Worm (Caenorhabditis elegans): ENCODE measurements around the gene csn-6.
A peak's percentile ranks its signal among the peaks of the same experiment; 100 is the strongest.

The csn-6 gene

ce11 chrIV:13289321-13289720 lies 11.3 kb upstream of the csn-6 start, which contains the start of gene Y67H2A.10 (continued):
- TF ChIP-seq nhr-237 (tag; optimal IDR thresholded peaks at IDR 0.05) (no peak), lin-13 (GFP tag; optimal IDR thresholded peaks at IDR 0.05) (no peak), Y75B8A.6 (GFP tag; IDR thresholded peaks at IDR 0.05) (no peak), nhr-6 (tag; optimal IDR thresholded peaks at IDR 0.05) (no peak), ztf-11 (tag; optimal IDR thresholded peaks at IDR 0.05) (no peak), nhr-111 (GFP tag; optimal IDR thresholded peaks at IDR 0.05) (no peak), ceh-28 (tag; optimal IDR thresholded peaks at IDR 0.05) (no peak), F44E2.7 (GFP tag; IDR thresholded peaks at IDR 0.05) (no peak), madf-5 (GFP tag; IDR thresholded peaks at IDR 0.05) (no peak), daf-19 (GFP tag; conservative IDR thresholded peaks at IDR 0.05) (no peak), ctbp-1 (GFP tag; IDR thresholded peaks at IDR 0.05) (no peak), spr-1 (tag; optimal IDR thresholded peaks at IDR 0.05) (no peak), Y5F2A.4 (GFP tag; optimal IDR thresholded peaks at IDR 0.05) (no peak), zip-11 (GFP tag; IDR thresholded peaks at IDR 0.05) (no peak), rbr-2 (tag; optimal IDR thresholded peaks at IDR 0.05) (no peak), nhr-41 (GFP tag; IDR thresholded peaks at IDR 0.05) (no peak), F37D6.2 (tag; optimal IDR thresholded peaks at IDR 0.05) (no peak), unc-62 (GFP tag; optimal IDR thresholded peaks at IDR 0.05 in 1 of 2) (no peak), unc-62 (tag; optimal IDR thresholded peaks at IDR 0.05) (no peak), mdl-1 (tag; optimal IDR thresholded peaks at IDR 0.05) (no peak), daf-8 (GFP tag; IDR thresholded peaks at IDR 0.05) (no peak), tra-1 (GFP tag; IDR thresholded peaks at IDR 0.05) (no peak), lim-7 (GFP tag; IDR thresholded peaks at IDR 0.05) (no peak), jun-1 (tag; optimal IDR thresholded peaks at IDR 0.05) (no peak), T20F7.1 (GFP tag; optimal IDR thresholded peaks at IDR 0.05) (no peak), lsy-2 (tag; optimal IDR thresholded peaks at IDR 0.05) (peak in 1 of 2 experiments; percentile 45), snpc-4 (tag; optimal IDR thresholded peaks at IDR 0.05) (no peak), vab-7 (GFP tag; IDR thresholded peaks at IDR 0.05) (no peak), duxl-1 (tag; optimal IDR thresholded peaks at IDR 0.05; ENCODE audit: poor library complexity) (no peak), skn-1 (tag; optimal IDR thresholded peaks at IDR 0.05) (no peak), dve-1 (tag; optimal IDR thresholded peaks at IDR 0.05; ENCODE audit: insufficient read depth) (peak; percentile 8), snpc-1.2 (GFP tag; IDR thresholded peaks at IDR 0.05) (no peak), gei-8 (GFP tag; optimal IDR thresholded peaks at IDR 0.05) (no peak), nhr-11 (tag; optimal IDR thresholded peaks at IDR 0.05) (no peak), hif-1 (tag; optimal IDR thresholded peaks at IDR 0.05) (peak in 1 of 2 experiments; percentile 64), R02D3.7 (tag; optimal IDR thresholded peaks at IDR 0.05) (no peak), ceh-44 (GFP tag; IDR thresholded peaks at IDR 0.05) (no peak), egl-43 (GFP tag; IDR thresholded peaks at IDR 0.05) (no peak), arid-1 (GFP tag; conservative IDR thresholded peaks at IDR 0.05) (no peak), T26A8.4 (GFP tag; IDR thresholded peaks at IDR 0.05) (no peak), nhr-25 (tag; optimal IDR thresholded peaks at IDR 0.05; ENCODE audit: borderline replicate concordance, insufficient read depth) (no peak), spr-3 (GFP tag; optimal IDR thresholded peaks at IDR 0.05) (no peak), mes-2 (tag; optimal IDR thresholded peaks at IDR 0.05; ENCODE audit: poor library complexity, severe bottlenecking) (peak; percentile 90)

ce11 chrIV:13290239-13290638 lies 10.4 kb upstream of the csn-6 start:
- TF ChIP-seq snpc-1.2 (GFP tag; IDR thresholded peaks at IDR 0.05) (0 out of 2 replicates have a peak, but pooled peaks have one; percentile 7), ceh-20 (GFP tag; IDR thresholded peaks at IDR 0.05) (no peak), F37D6.2 (tag; optimal IDR thresholded peaks at IDR 0.05) (no peak), nhr-25 (tag; optimal IDR thresholded peaks at IDR 0.05; ENCODE audit: borderline replicate concordance, insufficient read depth) (no peak), F10B5.3 (tag; optimal IDR thresholded peaks at IDR 0.05) (no peak), fkh-10 (GFP tag; optimal IDR thresholded peaks at IDR 0.05) (no peak)

Data from whole organism, L4 larva.